Fruit fly (Drosophila melanogaster) whole organism, embryonic: ENCODE measurements around the gene dob.

Source experiments
- BEAF-32 ChIP-seq: fragments of 200-800 bp; sonication (Bioruptor generic); optimal IDR thresholded peaks from 3 replicates; lab custom pipeline; 2017; ENCODE audit warnings: missing biosample characterization, missing genetic modification characterization, mild to moderate bottlenecking, moderate library complexity, missing genetic modification reagents
- CG10543 ChIP-seq: fragments of 200-800 bp; sonication (Bioruptor generic); optimal IDR thresholded peaks from 3 replicates; lab custom pipeline; 2017; ENCODE audit warnings: missing biosample characterization, mild to moderate bottlenecking, missing genetic modification characterization, moderate library complexity
- CG10979 ChIP-seq: fragments of 200-800 bp; sonication (Bioruptor generic); optimal IDR thresholded peaks from 2 replicates; lab custom pipeline; 2018; ENCODE audit warnings: missing biosample characterization, mild to moderate bottlenecking, missing genetic modification characterization, moderate library complexity
- CG11247 ChIP-seq: fragments of 200-800 bp; sonication (Bioruptor generic); IDR thresholded peaks from 2 replicates; pipeline ENCODE4 v1.3.6; 2022; ENCODE audit warnings: missing biosample characterization, missing genetic modification characterization
- CG11560 ChIP-seq: fragments of 200-800 bp; sonication (Bioruptor generic); IDR thresholded peaks from 3 replicates; pipeline ENCODE4 v1.3.6; 2022; ENCODE audit warnings: missing biosample characterization, missing genetic modification characterization
- CG12236 ChIP-seq: fragments of 200-800 bp; sonication (Bioruptor generic); optimal IDR thresholded peaks from 2 replicates; lab custom pipeline; 2016; ENCODE audit warnings: missing biosample characterization, missing genetic modification characterization
- CG13424 ChIP-seq: fragments of 200-800 bp; sonication (Bioruptor generic); optimal IDR thresholded peaks from 2 replicates; lab custom pipeline; 2019; ENCODE audit warnings: missing biosample characterization, mild to moderate bottlenecking, missing genetic modification characterization, moderate library complexity
- CG13624 ChIP-seq: fragments of 200-800 bp; sonication (Bioruptor generic); optimal IDR thresholded peaks from 2 replicates; lab custom pipeline; 2016; ENCODE audit warnings: missing biosample characterization, missing genetic modification characterization
- CG13894 ChIP-seq: fragments of 200-800 bp; sonication (Bioruptor generic); optimal IDR thresholded peaks from 3 replicates; lab custom pipeline; 2018; ENCODE audit warnings: missing biosample characterization, mild to moderate bottlenecking, missing genetic modification characterization, moderate library complexity
- CG1603 ChIP-seq: fragments of 200-800 bp; sonication (Bioruptor generic); optimal IDR thresholded peaks from 2 replicates; lab custom pipeline; 2019; ENCODE audit warnings: missing biosample characterization, mild to moderate bottlenecking, missing genetic modification characterization, moderate library complexity
- CG3281 ChIP-seq: fragments of 200-800 bp; sonication (Bioruptor generic); optimal IDR thresholded peaks from 3 replicates; lab custom pipeline; 2017; ENCODE audit warnings: missing biosample characterization, mild to moderate bottlenecking, missing genetic modification characterization
- CG34422 ChIP-seq: fragments of 200-800 bp; sonication (Bioruptor generic); IDR thresholded peaks from 3 replicates; pipeline ENCODE4 v1.3.6; 2022; ENCODE audit warnings: missing biosample characterization, missing genetic modification characterization
- CG4730 ChIP-seq: fragments of 200-800 bp; sonication (Bioruptor generic); IDR thresholded peaks from 2 replicates; pipeline ENCODE4 v1.3.6; 2022; ENCODE audit warnings: missing biosample characterization, missing genetic modification characterization
- CG7839 ChIP-seq: fragments of 200-800 bp; sonication (Bioruptor generic); optimal IDR thresholded peaks from 3 replicates; lab custom pipeline; 2018; ENCODE audit warnings: missing biosample characterization, mild to moderate bottlenecking, missing genetic modification characterization, moderate library complexity
- CG8089 ChIP-seq: fragments of 200-800 bp; sonication (Bioruptor generic); optimal IDR thresholded peaks from 3 replicates; lab custom pipeline; 2016; ENCODE audit warnings: missing biosample characterization, missing genetic modification characterization
- Dad ChIP-seq: fragments of 200-800 bp; sonication (Bioruptor generic); optimal IDR thresholded peaks from 3 replicates; lab custom pipeline; 2016; ENCODE audit warnings: missing biosample characterization, missing genetic modification characterization
- Dll ChIP-seq: fragments of 200-800 bp; sonication (Bioruptor generic); IDR thresholded peaks from 4 replicates; pipeline ENCODE4 v1.3.6; 2022; ENCODE audit warnings: missing biosample characterization, missing genetic modification characterization; ENCODE audit not compliant: partially characterized antibody
- Ets65A ChIP-seq: fragments of 200-800 bp; sonication (Bioruptor generic); peaks from one replicate; lab custom pipeline; 2016; ENCODE audit warnings: missing biosample characterization, missing genetic modification characterization
- HHEX ChIP-seq: fragments of 200-800 bp; sonication (Bioruptor generic); optimal IDR thresholded peaks from 3 replicates; lab custom pipeline; 2017; ENCODE audit warnings: missing biosample characterization, mild to moderate bottlenecking, missing genetic modification characterization, missing genetic modification reagents
- HLHmδ ChIP-seq: fragments of 200-800 bp; sonication (Bioruptor generic); optimal IDR thresholded peaks from 2 replicates; lab custom pipeline; 2018; ENCODE audit warnings: missing biosample characterization, mild to moderate bottlenecking, missing genetic modification characterization, moderate library complexity
- Hr39 ChIP-seq: fragments of >200 bp; optimal IDR thresholded peaks from 2 replicates; lab custom pipeline; 2017
- Hr78 ChIP-seq, 2 experiments: fragments of 200-800 bp in 1 of 2; fragments of >200 bp in 1 of 2; sonication (Bioruptor generic) in 1 of 2; optimal IDR thresholded peaks; 2 replicates each; lab custom pipeline; 2017 to 2019; ENCODE audit warnings: missing biosample characterization in 2 of 2, missing genetic modification characterization in 2 of 2, mild to moderate bottlenecking in 1 of 2, moderate library complexity in 1 of 2
- Scr ChIP-seq: fragments of 200-800 bp; sonication (Bioruptor generic); IDR thresholded peaks from 2 replicates; pipeline ENCODE4 v1.3.6; 2022; ENCODE audit warnings: missing biosample characterization, missing genetic modification characterization; ENCODE audit not compliant: partially characterized antibody
- Side ChIP-seq: fragments of 200-800 bp; sonication (Bioruptor generic); optimal IDR thresholded peaks from 2 replicates; lab custom pipeline; 2016; ENCODE audit warnings: missing biosample characterization, missing genetic modification characterization
- Xbp1 ChIP-seq: fragments of 200-800 bp; sonication (Bioruptor generic); optimal IDR thresholded peaks from 3 replicates; lab custom pipeline; 2016; ENCODE audit warnings: missing biosample characterization, mild to moderate bottlenecking, missing genetic modification characterization
- cg ChIP-seq: fragments of 200-800 bp; sonication (Bioruptor generic); optimal IDR thresholded peaks from 3 replicates; lab custom pipeline; 2019; ENCODE audit warnings: missing biosample characterization, mild to moderate bottlenecking, missing genetic modification characterization, moderate library complexity
- chif ChIP-seq, 2 experiments: fragments of 200-800 bp; sonication (Bioruptor generic); optimal IDR thresholded peaks; 3 replicates each; lab custom pipeline; 2016; ENCODE audit warnings: missing biosample characterization in 2 of 2, missing genetic modification characterization in 2 of 2
- crc ChIP-seq: fragments of 200-800 bp; sonication (Bioruptor generic); optimal IDR thresholded peaks from 2 replicates; lab custom pipeline; 2016; ENCODE audit warnings: missing biosample characterization, missing genetic modification characterization
- esg ChIP-seq: fragments of 200-800 bp; sonication (Bioruptor generic); conservative IDR thresholded peaks from 2 replicates; pipeline ENCODE4 v1.3.6; 2022; ENCODE audit warnings: missing biosample characterization, missing genetic modification characterization
- exex ChIP-seq: fragments of 200-800 bp; sonication (Bioruptor generic); optimal IDR thresholded peaks from 4 replicates; lab custom pipeline; 2018; ENCODE audit warnings: missing biosample characterization, mild to moderate bottlenecking, missing genetic modification characterization, moderate library complexity
- ftz-f1 ChIP-seq: fragments of 200-800 bp; sonication (Bioruptor generic); optimal IDR thresholded peaks from 2 replicates; lab custom pipeline; 2016; ENCODE audit warnings: missing biosample characterization, missing genetic modification characterization
- hb ChIP-seq: fragments of 200-800 bp; sonication (Bioruptor generic); IDR thresholded peaks from 3 replicates; pipeline ENCODE4 v1.3.6; 2022; ENCODE audit warnings: missing biosample characterization, missing genetic modification characterization; ENCODE audit not compliant: partially characterized antibody
- jing ChIP-seq: fragments of 200-800 bp; sonication (Bioruptor generic); optimal IDR thresholded peaks from 2 replicates; lab custom pipeline; 2018; ENCODE audit warnings: missing biosample characterization, mild to moderate bottlenecking, missing genetic modification characterization
- lbe ChIP-seq: fragments of 200-800 bp; sonication (Bioruptor generic); optimal IDR thresholded peaks from 2 replicates; lab custom pipeline; 2016; ENCODE audit warnings: missing biosample characterization, mild to moderate bottlenecking, missing genetic modification characterization
- mirr ChIP-seq: fragments of 200-800 bp; sonication (Bioruptor generic); optimal IDR thresholded peaks from 3 replicates; lab custom pipeline; 2018; ENCODE audit warnings: missing biosample characterization, mild to moderate bottlenecking, missing genetic modification characterization
- pfk ChIP-seq: fragments of 200-800 bp; sonication (Bioruptor generic); optimal IDR thresholded peaks from 2 replicates; lab custom pipeline; 2018; ENCODE audit warnings: missing biosample characterization, mild to moderate bottlenecking, missing genetic modification characterization, moderate library complexity
- schlank ChIP-seq: fragments of 200-800 bp; sonication (Bioruptor generic); optimal IDR thresholded peaks from 2 replicates; lab custom pipeline; 2018; ENCODE audit warnings: missing biosample characterization, mild to moderate bottlenecking, missing genetic modification characterization
- sim ChIP-seq: fragments of 200-800 bp; sonication (Bioruptor generic); IDR thresholded peaks from 2 replicates; pipeline ENCODE4 v1.3.6; 2022; ENCODE audit warnings: missing biosample characterization, missing genetic modification characterization
- sna ChIP-seq: fragments of 200-800 bp; sonication (Bioruptor generic); IDR thresholded peaks from 2 replicates; pipeline ENCODE4 v1.3.6; 2022; ENCODE audit warnings: missing biosample characterization, missing genetic modification characterization; ENCODE audit not compliant: partially characterized antibody
- toy ChIP-seq: fragments of 200-800 bp; sonication (Bioruptor generic); IDR thresholded peaks from 2 replicates; pipeline ENCODE4 v1.3.6; 2022; ENCODE audit warnings: missing biosample characterization, missing genetic modification characterization
- twi ChIP-seq: fragments of 200-800 bp; optimal IDR thresholded peaks from 2 replicates; lab custom pipeline; 2019; ENCODE audit warnings: missing biosample characterization, mild to moderate bottlenecking, missing genetic modification characterization, moderate library complexity
- wek ChIP-seq: fragments of 200-800 bp; sonication (Bioruptor generic); optimal IDR thresholded peaks from 3 replicates; lab custom pipeline; 2018; ENCODE audit warnings: missing biosample characterization, mild to moderate bottlenecking, missing genetic modification characterization, moderate library complexity
- zen ChIP-seq: fragments of 200-800 bp; sonication (Bioruptor generic); optimal IDR thresholded peaks from 3 replicates; lab custom pipeline; 2018; ENCODE audit warnings: missing biosample characterization, mild to moderate bottlenecking, missing genetic modification characterization, moderate library complexity

dob gene

DNA sequence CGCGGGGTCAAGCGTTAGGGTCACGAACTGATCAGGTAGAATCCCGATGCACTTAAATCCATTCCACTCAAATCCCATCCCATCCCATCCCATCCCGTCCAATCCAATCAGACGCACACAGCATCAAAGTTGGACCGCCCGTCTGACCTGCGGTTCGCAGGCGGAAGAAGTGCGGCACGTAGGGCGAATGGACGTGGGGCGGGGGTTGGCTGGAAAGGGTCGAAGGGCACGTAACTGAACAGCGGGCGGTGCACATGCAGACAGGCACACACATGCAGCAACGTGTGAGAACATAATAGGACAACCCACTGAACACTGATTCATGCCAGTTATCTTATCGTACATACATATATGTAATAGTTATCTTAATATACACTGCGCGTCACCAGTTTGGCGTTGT, 47.4 kb upstream of the dob start (continued):
- TF ChIP-seq CG3281 (GFP tag; lab: Kevin White, UChicago) (no peak), CG13424 (tag; lab: Kevin White, UChicago) (no peak), sim (GFP tag; lab: Robert Waterston, UW) (no peak), CG12236 (GFP tag; lab: Kevin White, UChicago) (no peak), pfk (GFP tag; lab: Kevin White, UChicago) (peak; percentile 49), cg (no peak), Hr78 (GFP tag; optimal IDR thresholded peaks at IDR 0.05; lab: Kevin White, UChicago) (peak in 1 of 2 experiments; percentile 94), lbe (GFP tag; lab: Kevin White, UChicago) (no peak), exex (tag; lab: Kevin White, UChicago) (no peak), CG10543 (GFP tag; lab: Kevin White, UChicago) (no peak), CG34422 (GFP tag; lab: Robert Waterston, UW) (no peak), CG10979 (no peak), Ets65A (GFP tag; lab: Kevin White, UChicago) (no peak), CG8089 (GFP tag; lab: Kevin White, UChicago) (no peak), Dll (GFP tag; lab: Robert Waterston, UW) (no peak), CG13894 (no peak), crc (GFP tag; lab: Kevin White, UChicago) (no peak), jing (GFP tag; lab: Kevin White, UChicago) (no peak), mirr (GFP tag; lab: Kevin White, UChicago) (no peak), Hr39 (lab: Kevin White, UChicago) (no peak), Side (GFP tag; lab: Kevin White, UChicago) (no peak), CG7839 (no peak), wek (GFP tag; lab: Kevin White, UChicago) (no peak), chif (GFP tag; optimal IDR thresholded peaks at IDR 0.05; lab: Kevin White, UChicago) (no peak), toy (no peak), CG4730 (GFP tag; lab: Robert Waterston, UW) (no peak), hb (no peak), sna (GFP tag; lab: Robert Waterston, UW) (no peak), BEAF-32 (no peak), HHEX (no peak), CG11247 (GFP tag; lab: Robert Waterston, UW) (no peak), CG11560 (tag; lab: Robert Waterston, UW) (no peak), twi (tag; lab: Kevin White, UChicago) (peak; percentile 74), CG1603 (tag; lab: Kevin White, UChicago) (no peak), HLHmδ (GFP tag; lab: Kevin White, UChicago) (no peak), ftz-f1 (GFP tag; lab: Kevin White, UChicago) (no peak), Xbp1 (GFP tag; lab: Kevin White, UChicago) (no peak), esg (no peak), Dad (GFP tag; lab: Kevin White, UChicago) (no peak), zen (tag; lab: Kevin White, UChicago) (no peak), Scr (no peak), schlank (tag; lab: Kevin White, UChicago) (no peak), CG13624 (no peak)
